Worm (Caenorhabditis elegans) whole organism, early embryonic: ENCODE data around the gene serp-1.1.

ENCODE experiments used
- ama-1 ChIP-seq: fragments of 150-350 bp; optimal IDR thresholded peaks from 2 replicates; lab custom pipeline; 2014
- ets-7 ChIP-seq: sonication (generic microtip); optimal IDR thresholded peaks from 2 replicates; lab custom pipeline; 2016; ENCODE audit warnings: missing genotype, missing genetic modification characterization, missing compliant biosample characterization
- pes-1 ChIP-seq: fragments of 200-800 bp; sonication (Bioruptor generic); IDR thresholded peaks from 2 replicates; pipeline ENCODE4 v1.3.6; 2022; ENCODE audit warnings: missing genetic modification reagents, missing genetic modification characterization, missing compliant biosample characterization

- TF ChIP-seq ama-1 (no peak), ets-7 (no peak), pes-1 (GFP tag; lab: Robert Waterston, UW) (no peak)
These were observed 15.5 kb downstream of the serp-1.1 start, which contains the start of gene F53H4.2 for ce11 chrX:15856853-15857252.
